Fruit fly (Drosophila melanogaster) Kc167 (cell line): Measurements from ENCODE around the gene Sfp24Ba.

ENCODE experiments used
- Myc ChIP-seq: fragments of >200 bp; optimal IDR thresholded peaks from 2 replicates; lab custom pipeline; 2017; ENCODE audit warnings: missing external identifiers
- Sin3A ChIP-seq: fragments of >200 bp; optimal IDR thresholded peaks from 2 replicates; lab custom pipeline; 2018; ENCODE audit warnings: missing external identifiers
- h ChIP-seq: fragments of >200 bp; optimal IDR thresholded peaks from 3 replicates; lab custom pipeline; 2018; ENCODE audit warnings: missing external identifiers
- insv ChIP-seq: fragments of >200 bp; optimal IDR thresholded peaks from 3 replicates; lab custom pipeline; 2018; ENCODE audit warnings: missing external identifiers
- psq ChIP-seq: fragments of >200 bp; optimal IDR thresholded peaks from 2 replicates; lab custom pipeline; 2017; ENCODE audit warnings: missing external identifiers
- ttk ChIP-seq: sonication (Bioruptor generic); optimal IDR thresholded peaks from 2 replicates; lab custom pipeline; 2017; ENCODE audit warnings: missing external identifiers

DNA sequence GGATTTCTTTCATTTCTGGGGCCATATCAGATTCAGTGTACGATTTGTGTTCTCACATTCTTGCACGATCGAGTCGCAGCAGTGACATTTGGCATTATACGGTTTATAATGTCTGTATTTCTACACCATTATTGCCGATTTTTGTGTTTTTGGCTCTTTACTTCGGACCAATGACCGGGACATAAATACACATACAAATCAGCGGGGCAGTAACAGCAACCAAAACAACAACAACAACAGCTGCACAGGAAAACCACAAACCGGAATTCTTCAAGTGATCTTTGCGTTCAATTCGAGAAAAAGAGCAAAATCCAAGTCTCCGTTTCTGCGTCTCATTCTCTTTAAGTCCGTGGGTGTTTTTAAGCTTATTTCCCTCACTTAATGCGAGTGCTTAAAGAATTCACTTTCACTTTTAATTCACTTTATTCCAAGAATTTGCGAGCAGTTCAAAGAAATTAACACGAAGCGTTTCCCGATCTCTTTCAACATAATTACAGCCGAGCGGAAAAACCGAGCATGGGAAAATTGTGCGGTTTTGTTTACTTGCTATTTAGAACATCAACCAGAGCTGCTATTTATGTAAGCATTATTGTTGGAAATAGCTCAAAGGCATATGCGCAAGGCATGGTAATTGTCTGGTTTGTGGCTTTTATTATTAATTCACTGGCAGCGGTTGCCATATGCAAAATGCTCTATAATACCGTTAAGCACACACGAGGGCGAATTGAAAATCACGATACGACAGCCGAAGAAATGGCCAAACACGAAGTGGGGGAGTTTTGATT is 36.9 kb downstream of the Sfp24Ba start:
- TF ChIP-seq psq (lab: Kevin White, UChicago) (no peak), Sin3A (lab: Kevin White, UChicago) (no peak), h (lab: Kevin White, UChicago) (no peak), Myc (lab: Kevin White, UChicago) (no peak), ttk (lab: Kevin White, UChicago) (no peak), insv (lab: Kevin White, UChicago) (no peak)
